Fruit fly (Drosophila melanogaster): ENCODE measurements around the gene IleRS.

The IleRS gene

DNA sequence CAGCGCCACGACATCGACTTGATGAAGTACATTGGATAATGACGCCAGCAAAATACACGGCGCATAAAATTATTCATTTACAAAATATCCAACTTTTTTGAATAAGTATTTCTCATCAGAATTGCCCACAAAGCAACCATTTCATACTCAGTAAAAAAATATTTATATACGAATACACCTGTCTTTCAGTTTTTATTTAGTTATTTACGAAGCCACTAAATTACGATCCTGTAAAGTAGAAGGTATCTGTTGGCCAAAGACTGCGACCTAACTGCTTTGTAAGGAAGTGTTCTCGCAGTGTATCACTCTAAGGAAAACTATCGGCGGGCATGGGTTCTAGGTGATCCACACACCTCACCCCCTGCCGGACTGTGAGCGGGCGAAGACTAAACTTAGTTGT, 11.3 kb upstream of the IleRS start (continued):
- TF ChIP-seq D (optimal IDR thresholded peaks at IDR 0.05) (no peak), D (GFP tag; optimal IDR thresholded peaks at IDR 0.05) (no peak), Ets65A (GFP tag) (peak; percentile 91), CG32532 (GFP tag; IDR thresholded peaks at IDR 0.05) (peak; percentile 54; the same call in 1 of the 2 replicates), CG2712 (tag; optimal IDR thresholded peaks at IDR 0.05) (no peak), CG7372 (GFP tag; IDR thresholded peaks at IDR 0.05) (peak; percentile 51), Hand (GFP tag; optimal IDR thresholded peaks at IDR 0.05) (no peak), Vsx1 (GFP tag; optimal IDR thresholded peaks at IDR 0.05) (no peak), Oli (tag; optimal IDR thresholded peaks at IDR 0.05) (peak; percentile 61), CG18476 (GFP tag; optimal IDR thresholded peaks at IDR 0.05) (peak; percentile 12), ara (GFP tag; IDR thresholded peaks at IDR 0.05) (0 out of 2 replicates have a peak, but pooled peaks have one; percentile 35), Pdp1 (GFP tag; optimal IDR thresholded peaks at IDR 0.05) (peak in 1 of 2 experiments; percentile 37), Mrtf (GFP tag; IDR thresholded peaks at IDR 0.05) (peak; percentile 67; the same call in 1 of the 3 replicates), grau (tag; optimal IDR thresholded peaks at IDR 0.05) (no peak), CG8924 (tag; optimal IDR thresholded peaks at IDR 0.05) (peak; percentile 20), CG1647 (GFP tag; optimal IDR thresholded peaks at IDR 0.05) (peak; percentile 16), CG9437 (GFP tag; optimal IDR thresholded peaks at IDR 0.05) (peak; percentile 11), Awh (GFP tag; IDR thresholded peaks at IDR 0.05) (0 out of 2 replicates have a peak, but pooled peaks have one; percentile 14), sob (GFP tag; IDR thresholded peaks at IDR 0.05) (peak; percentile 63), fd96Cb (tag; optimal IDR thresholded peaks at IDR 0.05) (peak; percentile 56), CG11504 (tag; optimal IDR thresholded peaks at IDR 0.05) (no peak), CG16815 (GFP tag; optimal IDR thresholded peaks at IDR 0.05) (peak; percentile 25), CG30403 (GFP tag; optimal IDR thresholded peaks at IDR 0.05) (no peak), klu (GFP tag; IDR thresholded peaks at IDR 0.05) (peak; percentile 67; the same call in 1 of the 2 replicates), CG16863 (GFP tag; optimal IDR thresholded peaks at IDR 0.05) (no peak), CG12391 (tag; optimal IDR thresholded peaks at IDR 0.05) (no peak), ken (GFP tag; IDR thresholded peaks at IDR 0.05) (0 out of 3 replicates have a peak, but pooled peaks have one; percentile 34), H2.0 (GFP tag; IDR thresholded peaks at IDR 0.05) (peak; percentile 30; the same call in 1 of the 2 replicates), CG14965 (GFP tag; optimal IDR thresholded peaks at IDR 0.05; ENCODE audit: borderline replicate concordance) (no peak), tup (GFP tag; optimal IDR thresholded peaks at IDR 0.05) (no peak), ssp (GFP tag; IDR thresholded peaks at IDR 0.05) (peak; percentile 5; the same call in 1 of the 2 replicates), dpn (GFP tag; optimal IDR thresholded peaks at IDR 0.05) (peak in 1 of 2 experiments; percentile 38), sens-2 (GFP tag; IDR thresholded peaks at IDR 0.05) (peak; percentile 26; the same call in 1 of the 2 replicates), Taf1 (GFP tag; IDR thresholded peaks at IDR 0.05) (no peak), bcd (GFP tag; optimal IDR thresholded peaks at IDR 0.05) (peak; percentile 61), cad (GFP tag; optimal IDR thresholded peaks at IDR 0.05) (no peak), H15 (GFP tag; IDR thresholded peaks at IDR 0.05) (0 out of 3 replicates have a peak, but pooled peaks have one; percentile 11), pan (optimal IDR thresholded peaks at IDR 0.05) (no peak), pan (GFP tag; optimal IDR thresholded peaks at IDR 0.05 in 1 of 2, IDR thresholded peaks at IDR 0.05 in 1 of 2) (peak in 1 of 2 experiments; percentile 66), peb (GFP tag; IDR thresholded peaks at IDR 0.05) (peak; percentile 26; the same call in 1 of the 2 replicates), Usf (GFP tag; optimal IDR thresholded peaks at IDR 0.05) (peak; percentile 20), jumu (GFP tag; optimal IDR thresholded peaks at IDR 0.05) (peak; percentile 16), Ptx1 (GFP tag; IDR thresholded peaks at IDR 0.05) (peak; percentile 71), HLH3B (GFP tag; IDR thresholded peaks at IDR 0.05) (peak; percentile 48; the same call in 1 of the 2 replicates), CG6254 (GFP tag; optimal IDR thresholded peaks at IDR 0.05) (peak; percentile 5), B-H1 (GFP tag; IDR thresholded peaks at IDR 0.05) (0 out of 3 replicates have a peak, but pooled peaks have one; percentile 12), Gug (GFP tag; IDR thresholded peaks at IDR 0.05) (peak; percentile 70; the same call in 2 of the 4 replicates), CG9876 (GFP tag; optimal IDR thresholded peaks at IDR 0.05) (peak; percentile 35), CG4404 (GFP tag; IDR thresholded peaks at IDR 0.05) (peak; percentile 42; the same call in 1 of the 2 replicates), lilli (GFP tag; optimal IDR thresholded peaks at IDR 0.05) (peak; percentile 58), bsh (GFP tag; optimal IDR thresholded peaks at IDR 0.05) (peak in 1 of 2 experiments; percentile 30)

Data from whole organism, embryonic.